Fruit fly (Drosophila melanogaster): ENCODE measurements around the gene Ada.
A peak's percentile ranks its signal among the peaks of the same experiment; 100 is the strongest.

The Ada gene

dm6 chr3R:9055119-9056105 is 9.6 kb upstream of the Ada start (continued):
- peak; percentile 10 for TF ChIP-seq Atf3 (GFP tag; optimal IDR thresholded peaks at IDR 0.05)
- no peak for TF ChIP-seq peb (GFP tag; IDR thresholded peaks at IDR 0.05)
- TF ChIP-seq CG17612 (GFP tag; IDR thresholded peaks at IDR 0.05) = no peak
- peak; percentile 96 for TF ChIP-seq CG18599 (GFP tag; optimal IDR thresholded peaks at IDR 0.05)
- TF ChIP-seq sqz (GFP tag; optimal IDR thresholded peaks at IDR 0.05) = peak; percentile 91
- peak; percentile 66 for TF ChIP-seq Antp (GFP tag; optimal IDR thresholded peaks at IDR 0.05)
- peak; percentile 87 for TF ChIP-seq shn (GFP tag; optimal IDR thresholded peaks at IDR 0.05)
- peak; percentile 86 for TF ChIP-seq CG15514 (GFP tag; optimal IDR thresholded peaks at IDR 0.05)
- TF ChIP-seq Drgx (GFP tag; IDR thresholded peaks at IDR 0.05) = no peak
- TF ChIP-seq D19A (tag; optimal IDR thresholded peaks at IDR 0.05) = peak; percentile 96
- peak; percentile 94 for TF ChIP-seq CG10979 (tag; optimal IDR thresholded peaks at IDR 0.05)
- TF ChIP-seq Trl (optimal IDR thresholded peaks at IDR 0.05) = peak in 1 of 2 experiments; percentile 5
- TF ChIP-seq Trl (GFP tag; optimal IDR thresholded peaks at IDR 0.05) = peak; percentile 58
- no peak for TF ChIP-seq CG16813 (GFP tag; IDR thresholded peaks at IDR 0.05; ENCODE audit: partially characterized antibody)
- TF ChIP-seq CG33557 (GFP tag; optimal IDR thresholded peaks at IDR 0.05) = peak; percentile 74
- TF ChIP-seq Hr51 (GFP tag; optimal IDR thresholded peaks at IDR 0.05) = peak; percentile 66 to 95
- peak; percentile 83 for TF ChIP-seq CG8290 (GFP tag; optimal IDR thresholded peaks at IDR 0.05)
- peak; percentile 1 to 89 for TF ChIP-seq CG8290 (tag; optimal IDR thresholded peaks at IDR 0.05)
- peak; percentile 82 for TF ChIP-seq CG7357 (GFP tag; IDR thresholded peaks at IDR 0.05)
- TF ChIP-seq CG10267 (tag; optimal IDR thresholded peaks at IDR 0.05) = peak; percentile 89
- no peak for TF ChIP-seq Neu2 (GFP tag; optimal IDR thresholded peaks at IDR 0.05; ENCODE audit: borderline replicate concordance)
- TF ChIP-seq CG18764 (GFP tag; optimal IDR thresholded peaks at IDR 0.05) = peak; percentile 76
- peak; percentile 89 for TF ChIP-seq tio (GFP tag; optimal IDR thresholded peaks at IDR 0.05)
- TF ChIP-seq her (GFP tag; optimal IDR thresholded peaks at IDR 0.05) = peak; percentile 74
- no peak for TF ChIP-seq Ptx1 (GFP tag; IDR thresholded peaks at IDR 0.05)
- TF ChIP-seq CG13296 (GFP tag; optimal IDR thresholded peaks at IDR 0.05) = peak; percentile 93
- peak; percentile 73 for TF ChIP-seq pnt (GFP tag; optimal IDR thresholded peaks at IDR 0.05)
- TF ChIP-seq CG1233 (GFP tag; optimal IDR thresholded peaks at IDR 0.05) = peak; percentile 91
- TF ChIP-seq CG18619 (GFP tag; optimal IDR thresholded peaks at IDR 0.05) = peak; percentile 91
- no peak for TF ChIP-seq amos (GFP tag; IDR thresholded peaks at IDR 0.05; ENCODE audit: partially characterized antibody)
- no peak for TF ChIP-seq stc (GFP tag; IDR thresholded peaks at IDR 0.05)
- peak; percentile 83 for TF ChIP-seq CG3407 (GFP tag; optimal IDR thresholded peaks at IDR 0.05)
- peak; percentile 92 for TF ChIP-seq CG12219 (GFP tag; optimal IDR thresholded peaks at IDR 0.05)
- no peak for TF ChIP-seq unc-4 (GFP tag; IDR thresholded peaks at IDR 0.05; ENCODE audit: partially characterized antibody)
- TF ChIP-seq CG15479 (GFP tag; optimal IDR thresholded peaks at IDR 0.05) = no peak
- TF ChIP-seq CG8281 (tag; optimal IDR thresholded peaks at IDR 0.05) = peak; percentile 69
- TF ChIP-seq Bteb2 (GFP tag; optimal IDR thresholded peaks at IDR 0.05) = peak; percentile 80
- peak; percentile 55 to 96 for TF ChIP-seq bsh (GFP tag; optimal IDR thresholded peaks at IDR 0.05)
- no peak for TF ChIP-seq seq (GFP tag; IDR thresholded peaks at IDR 0.05)
- TF ChIP-seq so (GFP tag; IDR thresholded peaks at IDR 0.05) = no peak
- no peak for TF ChIP-seq sim (GFP tag; IDR thresholded peaks at IDR 0.05)
- peak; percentile 62 for TF ChIP-seq CG3995 (GFP tag; optimal IDR thresholded peaks at IDR 0.05)
- no peak for TF ChIP-seq Kr (GFP tag; optimal IDR thresholded peaks at IDR 0.05)
- TF ChIP-seq bbx (GFP tag; IDR thresholded peaks at IDR 0.05; ENCODE audit: partially characterized antibody) = no peak
- peak; percentile 93 for TF ChIP-seq CG9727 (GFP tag; optimal IDR thresholded peaks at IDR 0.05)
- TF ChIP-seq CG13123 (GFP tag; optimal IDR thresholded peaks at IDR 0.05) = peak; percentile 82
- no peak for TF ChIP-seq mld (GFP tag; IDR thresholded peaks at IDR 0.05; ENCODE audit: partially characterized antibody)
- peak; percentile 96 for TF ChIP-seq tap (tag; optimal IDR thresholded peaks at IDR 0.05)
